Fruit fly (Drosophila melanogaster) whole organism, embryonic: ENCODE measurements around the gene CG5535.

Source experiments
- CG14014 ChIP-seq: fragments of 200-800 bp; sonication (Bioruptor generic); IDR thresholded peaks from 2 replicates; pipeline ENCODE4 v1.3.6; 2022; ENCODE audit warnings: missing biosample characterization, missing genetic modification characterization
- CG42726 ChIP-seq: fragments of 200-800 bp; sonication (Bioruptor generic); IDR thresholded peaks from 2 replicates; pipeline ENCODE4 v1.3.6; 2022; ENCODE audit warnings: missing biosample characterization, missing genetic modification characterization; ENCODE audit not compliant: partially characterized antibody
- Dfd ChIP-seq, 2 experiments: fragments of >200 bp; optimal IDR thresholded peaks; 2 replicates each; lab custom pipeline; 2017; ENCODE audit warnings: missing biosample characterization in 2 of 2, missing genetic modification characterization in 2 of 2
- Side ChIP-seq: fragments of 200-800 bp; sonication (Bioruptor generic); optimal IDR thresholded peaks from 2 replicates; lab custom pipeline; 2016; ENCODE audit warnings: missing biosample characterization, missing genetic modification characterization
- luna ChIP-seq: fragments of 200-800 bp; sonication (Bioruptor generic); optimal IDR thresholded peaks from 2 replicates; lab custom pipeline; 2016; ENCODE audit warnings: missing biosample characterization, missing genetic modification characterization

- no peak for TF ChIP-seq Dfd (GFP tag; optimal IDR thresholded peaks at IDR 0.05; lab: Kevin White, UChicago)
- TF ChIP-seq Side (GFP tag; lab: Kevin White, UChicago) = no peak
- no peak for TF ChIP-seq CG14014
- no peak for TF ChIP-seq luna (GFP tag; lab: Kevin White, UChicago)
- no peak for TF ChIP-seq CG42726 (GFP tag; lab: Robert Waterston, UW)
Measured at dm6 chr3L:17887393-17887792, 30.8 kb upstream of the CG5535 start, which contains the start of gene CG7402.
